Worm (Caenorhabditis elegans): Measurements from ENCODE around the gene unc-84.

- TF ChIP-seq B0261.1 (tag; optimal IDR thresholded peaks at IDR 0.05) (no peak), K12H6.12 (tag; optimal IDR thresholded peaks at IDR 0.05) (no peak), F49E8.2 (tag; optimal IDR thresholded peaks at IDR 0.05; ENCODE audit: insufficient read depth) (no peak), C17E4.6 (GFP tag; IDR thresholded peaks at IDR 0.05) (no peak), nfya-1 (tag; optimal IDR thresholded peaks at IDR 0.05; ENCODE audit: borderline replicate concordance, insufficient read depth) (no peak), Y79H2A.3 (GFP tag; conservative IDR thresholded peaks at IDR 0.05) (no peak), rpc-1 (optimal IDR thresholded peaks at IDR 0.05) (no peak), rpc-1 (tag; optimal IDR thresholded peaks at IDR 0.05) (no peak), F57C9.4 (tag; optimal IDR thresholded peaks at IDR 0.05) (no peak), ceh-100 (GFP tag; IDR thresholded peaks at IDR 0.05) (no peak), nfya-2 (GFP tag; IDR thresholded peaks at IDR 0.05) (no peak), B0035.1 (tag; optimal IDR thresholded peaks at IDR 0.05) (no peak), zim-3 (tag; optimal IDR thresholded peaks at IDR 0.05) (no peak), let-607 (tag; optimal IDR thresholded peaks at IDR 0.05) (no peak)
Measured at ce11 chrX:13618574-13618973, 34.0 kb downstream of the unc-84 start, which contains the start of gene nlp-53.
